Worm (Caenorhabditis elegans) whole organism, L3 larva: ENCODE measurements around the gene Y73C8B.2.

Source experiments
- R02D3.7 ChIP-seq: fragments of 150-350 bp; optimal IDR thresholded peaks from 2 replicates; lab custom pipeline; 2014; ENCODE audit warnings: missing biosample characterization, missing genetic modification characterization
- aly-2 ChIP-seq: fragments of 150-350 bp; optimal IDR thresholded peaks from 2 replicates; lab custom pipeline; 2014; ENCODE audit warnings: missing biosample characterization, missing genetic modification characterization
- ama-1 ChIP-seq: fragments of 150-350 bp; optimal IDR thresholded peaks from 2 replicates; lab custom pipeline; 2018
- ceh-28 ChIP-seq: fragments of 150-350 bp; optimal IDR thresholded peaks from 2 replicates; lab custom pipeline; 2014; ENCODE audit warnings: missing biosample characterization, missing genetic modification reagents, missing genetic modification characterization
- daf-12 ChIP-seq: fragments of 150-350 bp; optimal IDR thresholded peaks from 2 replicates; lab custom pipeline; 2014; ENCODE audit warnings: missing biosample characterization, missing genetic modification reagents, missing genetic modification characterization
- egl-27 ChIP-seq: sonication (generic microtip); optimal IDR thresholded peaks from 4 replicates; lab custom pipeline; 2017; ENCODE audit warnings: missing biosample characterization, missing genetic modification reagents, missing genetic modification characterization
- eor-1 ChIP-seq, 2 experiments: fragments of 150-350 bp; optimal IDR thresholded peaks; 2 replicates each; lab custom pipeline; 2014 to 2018; ENCODE audit warnings: missing biosample characterization in 2 of 2, missing genetic modification characterization in 2 of 2
- fkh-2 ChIP-seq: fragments of 150-350 bp; optimal IDR thresholded peaks from 2 replicates; lab custom pipeline; 2014; ENCODE audit warnings: missing biosample characterization, missing genetic modification reagents, missing genetic modification characterization
- fos-1 ChIP-seq: fragments of 150-350 bp; optimal IDR thresholded peaks from 2 replicates; lab custom pipeline; 2014; ENCODE audit warnings: missing biosample characterization, missing genetic modification characterization
- hmg-11 ChIP-seq: sonication (generic microtip); optimal IDR thresholded peaks from 2 replicates; lab custom pipeline; 2016; ENCODE audit warnings: missing genetic modification characterization, missing compliant biosample characterization
- jun-1 ChIP-seq: fragments of 150-350 bp; optimal IDR thresholded peaks from 2 replicates; lab custom pipeline; 2014; ENCODE audit warnings: missing biosample characterization, missing genetic modification reagents, missing genetic modification characterization
- lin-15B ChIP-seq: fragments of 150-350 bp; optimal IDR thresholded peaks from 2 replicates; lab custom pipeline; 2014; ENCODE audit warnings: missing biosample characterization, missing genetic modification characterization
- lin-39 ChIP-seq: fragments of 150-350 bp; optimal IDR thresholded peaks from 2 replicates; lab custom pipeline; 2018; ENCODE audit warnings: missing biosample characterization, missing genetic modification reagents, missing genetic modification characterization
- lsy-12 ChIP-seq: sonication (generic microtip); optimal IDR thresholded peaks from 2 replicates; lab custom pipeline; 2016; ENCODE audit warnings: mild to moderate bottlenecking, missing genetic modification characterization, missing compliant biosample characterization
- mml-1 ChIP-seq: fragments of 150-350 bp; sonication (generic microtip); optimal IDR thresholded peaks from 3 replicates; lab custom pipeline; 2014; ENCODE audit warnings: missing biosample characterization, missing genetic modification characterization
- nfya-1 ChIP-seq: sonication (generic microtip); optimal IDR thresholded peaks from 2 replicates; lab custom pipeline; 2017; ENCODE audit warnings: missing genetic modification characterization, mild to moderate bottlenecking, missing compliant biosample characterization, antibody characterized with exemption, moderate library complexity; ENCODE audit not compliant: insufficient read depth
- nhr-12 ChIP-seq: fragments of 150-350 bp; optimal IDR thresholded peaks from 2 replicates; lab custom pipeline; 2014; ENCODE audit warnings: missing biosample characterization, missing genetic modification characterization
- nhr-25 ChIP-seq: sonication (generic microtip); optimal IDR thresholded peaks from 2 replicates; lab custom pipeline; 2017; ENCODE audit warnings: missing biosample characterization, missing genetic modification characterization
- nhr-28 ChIP-seq: fragments of 150-350 bp; optimal IDR thresholded peaks from 2 replicates; lab custom pipeline; 2014; ENCODE audit warnings: missing biosample characterization, missing genetic modification characterization
- nhr-43 ChIP-seq: sonication (generic microtip); optimal IDR thresholded peaks from 2 replicates; lab custom pipeline; 2016; ENCODE audit warnings: mild to moderate bottlenecking, missing genetic modification characterization, missing compliant biosample characterization; ENCODE audit not compliant: poor library complexity, severe bottlenecking
- nhr-67 ChIP-seq: fragments of 150-350 bp; optimal IDR thresholded peaks from 2 replicates; lab custom pipeline; 2014; ENCODE audit warnings: missing biosample characterization, missing genetic modification characterization
- nhr-77 ChIP-seq: fragments of 150-350 bp; optimal IDR thresholded peaks from 2 replicates; lab custom pipeline; 2014; ENCODE audit warnings: missing biosample characterization, missing genetic modification characterization
- pqm-1 ChIP-seq: fragments of 150-350 bp; optimal IDR thresholded peaks from 2 replicates; lab custom pipeline; 2017; ENCODE audit warnings: missing biosample characterization, missing genetic modification characterization, inconsistent platforms
- sea-2 ChIP-seq: fragments of 150-350 bp; sonication (generic microtip); optimal IDR thresholded peaks from 4 replicates; lab custom pipeline; 2014; ENCODE audit warnings: missing biosample characterization, missing genetic modification reagents, missing genetic modification characterization
- skn-1 ChIP-seq: fragments of 150-350 bp; optimal IDR thresholded peaks from 2 replicates; lab custom pipeline; 2014; ENCODE audit warnings: missing biosample characterization, missing genetic modification characterization
- snpc-4 ChIP-seq: fragments of 150-350 bp; optimal IDR thresholded peaks from 2 replicates; lab custom pipeline; 2014; ENCODE audit warnings: missing biosample characterization, missing genetic modification characterization
- tbx-2 ChIP-seq: sonication (generic microtip); optimal IDR thresholded peaks from 2 replicates; lab custom pipeline; 2016; ENCODE audit warnings: mild to moderate bottlenecking, missing genetic modification characterization, missing compliant biosample characterization
- unc-39 ChIP-seq: sonication (generic microtip); optimal IDR thresholded peaks from 4 replicates; lab custom pipeline; 2017; ENCODE audit warnings: missing biosample characterization, missing genetic modification characterization
- unc-62 ChIP-seq: fragments of 150-350 bp; sonication (generic microtip); optimal IDR thresholded peaks from 4 replicates; lab custom pipeline; 2014; ENCODE audit warnings: missing biosample characterization, missing genetic modification reagents, missing genetic modification characterization
- zag-1 ChIP-seq: fragments of 150-350 bp; optimal IDR thresholded peaks from 2 replicates; lab custom pipeline; 2014; ENCODE audit warnings: missing biosample characterization, missing genetic modification characterization
- ztf-11 ChIP-seq: fragments of 150-350 bp; optimal IDR thresholded peaks from 2 replicates; lab custom pipeline; 2014; ENCODE audit warnings: missing biosample characterization, missing genetic modification characterization
- ztf-4 ChIP-seq: fragments of 150-350 bp; optimal IDR thresholded peaks from 2 replicates; lab custom pipeline; 2014; ENCODE audit warnings: missing biosample characterization, missing genetic modification characterization

Gene Y73C8B.2

ce11 chrV:3168650-3169049 lies 26.2 kb downstream of the Y73C8B.2 start, which contains the start of gene C36C5.15:
Gene C36C5.15 (minus strand): TSS chrV:3168750.
- no peak for TF ChIP-seq ceh-28 (tag; lab: Kevin White, UChicago)

ce11 chrV:3166260-3166659 lies 28.5 kb downstream of the Y73C8B.2 start, which contains the start of gene C36C5.4:
Gene C36C5.4 (plus strand): TSS chrV:3166560.
- TF ChIP-seq nhr-43 (tag; lab: Kevin White, UChicago) (no peak), fkh-2 (tag; lab: Kevin White, UChicago) (no peak), snpc-4 (tag; lab: Kevin White, UChicago) (no peak), ama-1 (lab: Kevin White, UChicago) (no peak), jun-1 (no peak), ztf-11 (tag; lab: Kevin White, UChicago) (no peak), lin-39 (tag; lab: Kevin White, UChicago) (no peak), unc-39 (tag; lab: Kevin White, UChicago) (no peak), R02D3.7 (tag; lab: Kevin White, UChicago) (no peak), aly-2 (tag; lab: Kevin White, UChicago) (no peak), daf-12 (no peak), tbx-2 (tag; lab: Kevin White, UChicago) (no peak)

ce11 chrV:3165438-3165837 lies 29.4 kb downstream of the Y73C8B.2 start, which contains the start of gene C36C5.14:
Gene C36C5.14 (minus strand): TSS chrV:3165538.
- no peak for TF ChIP-seq aly-2 (tag; lab: Kevin White, UChicago)
- no peak for TF ChIP-seq nhr-28 (tag; lab: Kevin White, UChicago)
- TF ChIP-seq eor-1 (tag; optimal IDR thresholded peaks at IDR 0.05; lab: Kevin White, UChicago): no peak
- no peak for TF ChIP-seq ama-1 (lab: Kevin White, UChicago)
- TF ChIP-seq nfya-1: no peak
- no peak for TF ChIP-seq sea-2 (GFP tag; lab: Kevin White, UChicago)
- TF ChIP-seq pqm-1: no peak
- TF ChIP-seq skn-1 (tag; lab: Kevin White, UChicago): no peak
- no peak for TF ChIP-seq egl-27 (tag; lab: Kevin White, UChicago)
- no peak for TF ChIP-seq mml-1
- TF ChIP-seq hmg-11: no peak
- no peak for TF ChIP-seq unc-62
- TF ChIP-seq nhr-12 (tag; lab: Kevin White, UChicago): no peak
- TF ChIP-seq nhr-77 (tag; lab: Kevin White, UChicago): no peak

ce11 chrV:3163143-3163542 lies 31.7 kb downstream of the Y73C8B.2 start:
- TF ChIP-seq ztf-4: no peak
- TF ChIP-seq eor-1 (tag; optimal IDR thresholded peaks at IDR 0.05; lab: Kevin White, UChicago): no peak
- no peak for TF ChIP-seq nhr-12 (tag; lab: Kevin White, UChicago)
- TF ChIP-seq fkh-2 (tag; lab: Kevin White, UChicago): no peak
- TF ChIP-seq tbx-2 (tag; lab: Kevin White, UChicago): no peak
- no peak for TF ChIP-seq nhr-77 (tag; lab: Kevin White, UChicago)
- no peak for TF ChIP-seq snpc-4 (tag; lab: Kevin White, UChicago)
- no peak for TF ChIP-seq aly-2 (tag; lab: Kevin White, UChicago)
- TF ChIP-seq unc-39 (tag; lab: Kevin White, UChicago): no peak
- no peak for TF ChIP-seq nhr-25 (tag; lab: Kevin White, UChicago)
- TF ChIP-seq lsy-12 (tag; lab: Kevin White, UChicago): no peak
- TF ChIP-seq mml-1: no peak
- TF ChIP-seq daf-12: no peak
- TF ChIP-seq nhr-67 (tag; lab: Kevin White, UChicago): no peak
- TF ChIP-seq sea-2 (GFP tag; lab: Kevin White, UChicago): no peak
- no peak for TF ChIP-seq nhr-28 (tag; lab: Kevin White, UChicago)
- TF ChIP-seq skn-1 (tag; lab: Kevin White, UChicago): no peak

- TF ChIP-seq eor-1 (tag; optimal IDR thresholded peaks at IDR 0.05; lab: Kevin White, UChicago) (no peak), mml-1 (no peak), fos-1 (tag; lab: Kevin White, UChicago) (no peak), lsy-12 (tag; lab: Kevin White, UChicago) (no peak), nhr-43 (tag; lab: Kevin White, UChicago) (no peak), egl-27 (tag; lab: Kevin White, UChicago) (no peak), skn-1 (tag; lab: Kevin White, UChicago) (no peak), lin-15B (tag; lab: Kevin White, UChicago) (no peak), zag-1 (no peak)
Observed at ce11 chrV:3162299-3162698, 32.5 kb downstream of the Y73C8B.2 start.
